Fruit fly (Drosophila melanogaster) whole organism, pupa: Measurements from ENCODE around the gene Pitslre.

ENCODE experiments used
- CG10348 ChIP-seq: fragments of 200-800 bp; sonication (Bioruptor generic); IDR thresholded peaks from 2 replicates; pipeline ENCODE4 v1.3.6; 2022; ENCODE audit warnings: missing biosample characterization, missing genetic modification characterization
- CG12605 ChIP-seq: fragments of 200-800 bp; sonication (Bioruptor generic); IDR thresholded peaks from 2 replicates; pipeline ENCODE4 v1.3.6; 2022; ENCODE audit warnings: missing biosample characterization, missing genetic modification characterization
- CG17806 ChIP-seq: fragments of 200-800 bp; sonication (Bioruptor generic); optimal IDR thresholded peaks from 2 replicates; lab custom pipeline; 2018; ENCODE audit warnings: missing biosample characterization, mild to moderate bottlenecking, missing genetic modification characterization, moderate library complexity
- CG4496 ChIP-seq: fragments of 200-800 bp; sonication (Bioruptor generic); IDR thresholded peaks from 3 replicates; pipeline ENCODE4 v1.3.6; 2022; ENCODE audit warnings: missing biosample characterization, missing genetic modification characterization
- Pif1B ChIP-seq: fragments of 200-800 bp; sonication (Bioruptor generic); optimal IDR thresholded peaks from 3 replicates; lab custom pipeline; 2016; ENCODE audit warnings: missing biosample characterization, missing genetic modification characterization

DNA sequence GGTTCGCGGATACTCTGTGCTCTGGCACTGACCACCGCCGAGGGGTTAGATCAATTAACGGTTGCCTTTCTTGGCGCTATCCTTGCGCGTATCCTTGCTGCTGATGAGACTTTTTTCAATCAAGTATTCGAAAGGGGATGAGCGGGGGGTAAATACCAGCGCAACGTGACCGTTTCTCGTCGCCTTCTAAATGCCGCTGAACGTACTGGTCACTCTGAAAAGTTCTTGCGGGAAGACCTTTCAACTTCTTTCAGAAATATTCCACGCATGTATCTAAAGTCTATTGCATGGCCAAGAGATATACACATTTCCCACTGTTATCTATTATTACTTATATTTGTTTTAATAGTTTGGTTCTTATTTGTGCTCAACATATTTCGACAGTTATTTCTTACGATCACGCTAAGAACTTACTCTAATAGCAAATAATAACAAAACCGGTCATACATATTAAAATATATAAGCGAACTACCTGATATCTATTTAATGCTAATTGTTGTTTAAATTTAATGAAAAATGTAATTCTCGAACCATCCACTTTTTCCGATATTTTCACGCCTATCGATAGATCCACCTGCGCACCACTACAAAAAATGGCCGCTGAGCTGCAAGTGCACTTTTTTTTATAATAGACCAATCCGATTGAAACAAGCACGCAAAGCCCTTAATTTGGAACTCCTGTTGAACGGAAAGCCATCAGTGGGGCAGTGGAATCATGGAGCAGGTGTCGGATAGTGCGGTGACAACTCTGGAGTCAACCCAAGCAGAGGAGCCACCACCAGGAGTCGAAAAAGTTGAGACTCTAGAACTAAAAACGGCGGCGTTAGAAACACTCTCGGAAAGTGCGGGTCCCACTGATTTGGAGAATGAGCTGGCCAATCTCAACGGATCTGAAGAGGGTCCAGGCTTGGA is 38.0 kb downstream of the Pitslre start, which contains the start of the genes CG3634 and HIPP1:
- TF ChIP-seq CG17806 = no peak
- 0 out of 3 replicates have a peak, but pooled peaks have one; percentile 25 for TF ChIP-seq CG4496 (GFP tag; lab: Robert Waterston, UW)
- TF ChIP-seq Pif1B (GFP tag; lab: Kevin White, UChicago) = no peak
- TF ChIP-seq CG12605 (GFP tag; lab: Robert Waterston, UW) = no peak
- no peak for TF ChIP-seq CG10348 (GFP tag; lab: Robert Waterston, UW)
